Worm (Caenorhabditis elegans): Measurements from ENCODE around the gene R102.11.
"Not testable (repeated sequence)": the region's sequence is repeated elsewhere in the genome, so short reads cannot be mapped to it uniquely, and the experiment has no call there.

R102.11 gene

DNA sequence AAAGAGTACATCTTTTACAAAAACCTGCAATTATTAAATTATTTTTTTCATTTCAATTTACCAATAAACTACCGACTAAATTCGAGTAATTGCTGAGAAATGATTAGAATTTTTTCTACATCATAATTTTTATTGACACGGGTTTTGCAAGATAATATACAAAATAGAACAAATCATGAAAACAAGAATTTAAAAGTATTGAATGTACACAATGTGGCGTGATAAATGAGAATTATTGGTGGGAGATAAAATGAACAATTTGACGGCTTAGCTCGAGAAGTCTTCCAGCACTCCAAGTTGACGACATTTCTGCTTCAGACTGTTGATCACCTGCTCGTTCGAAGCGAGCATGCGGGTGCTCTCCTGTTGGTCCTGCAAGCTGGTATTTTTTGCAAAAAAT is 4.4 kb downstream of the R102.11 start, which contains the start of gene R102.4:
R102.4 (minus strand) TSS at position 101 of the 400 bp plus-strand sequence.
- no peak for TF ChIP-seq cog-1 (tag; optimal IDR thresholded peaks at IDR 0.05)
- TF ChIP-seq ref-1 (GFP tag; conservative IDR thresholded peaks at IDR 0.05), result no peak
- TF ChIP-seq ztf-29 (GFP tag; IDR thresholded peaks at IDR 0.05), result no peak
- no peak for TF ChIP-seq flt-1 (GFP tag; IDR thresholded peaks at IDR 0.05)
- no peak for TF ChIP-seq klf-2 (GFP tag; conservative IDR thresholded peaks at IDR 0.05)
- TF ChIP-seq tab-1 (GFP tag; IDR thresholded peaks at IDR 0.05), result no peak
- no peak for TF ChIP-seq med-1 (GFP tag; optimal IDR thresholded peaks at IDR 0.05; ENCODE audit: insufficient read depth)
- TF ChIP-seq ztf-23 (GFP tag; IDR thresholded peaks at IDR 0.05), result no peak
- TF ChIP-seq T22C8.4 (GFP tag; IDR thresholded peaks at IDR 0.05), result no peak

DNA sequence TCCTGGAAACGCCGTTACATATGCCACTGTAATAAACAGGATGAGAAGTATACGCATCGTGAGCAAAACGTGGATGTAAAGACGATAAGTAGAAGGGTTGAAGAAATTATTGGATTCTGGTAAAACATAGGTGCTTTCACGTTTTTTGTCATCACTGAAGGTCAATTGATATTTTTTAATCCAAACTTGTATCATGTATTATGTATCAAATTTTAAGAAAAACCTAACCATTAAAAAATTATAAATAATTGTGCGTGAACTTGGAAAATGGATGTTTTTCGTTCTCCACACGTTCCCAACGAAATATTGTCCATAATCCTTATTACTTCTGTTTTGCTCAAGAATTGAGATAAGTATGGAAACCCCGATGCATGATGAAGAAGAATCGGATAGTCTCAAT is 9.4 kb downstream of the R102.11 start, which contains the start of gene R102.8:
R102.8 (minus strand) TSS at position 101 of the 400 bp plus-strand sequence.
- TF ChIP-seq ztf-29 (GFP tag; IDR thresholded peaks at IDR 0.05) (no peak), flt-1 (GFP tag; IDR thresholded peaks at IDR 0.05) (no peak), T22C8.4 (GFP tag; IDR thresholded peaks at IDR 0.05) (no peak), med-1 (GFP tag; optimal IDR thresholded peaks at IDR 0.05; ENCODE audit: insufficient read depth) (no peak), ztf-23 (GFP tag; IDR thresholded peaks at IDR 0.05) (no peak), ref-1 (GFP tag; conservative IDR thresholded peaks at IDR 0.05) (no peak), klf-2 (GFP tag; conservative IDR thresholded peaks at IDR 0.05) (no peak), cog-1 (tag; optimal IDR thresholded peaks at IDR 0.05) (no peak), tab-1 (GFP tag; IDR thresholded peaks at IDR 0.05) (no peak)

DNA sequence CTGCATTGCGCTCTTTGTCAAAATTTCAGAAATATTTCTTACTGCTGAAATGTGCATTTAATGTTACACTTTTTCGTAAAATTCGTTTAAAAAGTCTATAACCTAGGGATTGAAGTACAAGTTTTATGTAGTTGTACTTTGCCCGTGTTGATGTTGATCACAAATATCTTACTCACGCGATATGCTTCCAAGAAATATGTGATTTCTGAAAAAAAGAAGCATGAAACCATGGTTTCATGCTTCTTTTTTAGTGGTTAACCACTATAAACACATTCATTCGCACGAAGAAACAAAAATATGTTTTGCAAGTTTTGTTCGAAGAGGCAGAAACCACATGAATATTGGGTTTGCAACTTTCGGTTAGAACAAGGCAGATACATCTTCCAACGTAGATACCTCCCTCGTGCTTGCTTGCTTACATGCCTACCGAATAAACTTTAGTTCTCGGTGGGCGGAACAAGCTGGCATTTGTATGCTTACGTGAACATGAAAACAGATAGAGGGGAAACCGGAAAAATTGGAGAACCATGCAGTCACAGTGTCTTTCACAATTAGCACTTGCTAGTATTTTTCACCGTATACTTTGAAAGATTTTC is 10.5 kb downstream of the R102.11 start, which contains the start of gene R102.3:
R102.3 (plus strand) TSS at position 546 of the 596 bp plus-strand sequence.
- no peak for TF ChIP-seq ztf-29 (GFP tag; IDR thresholded peaks at IDR 0.05)
- no peak for TF ChIP-seq klf-2 (GFP tag; conservative IDR thresholded peaks at IDR 0.05)
- no peak for TF ChIP-seq med-1 (GFP tag; optimal IDR thresholded peaks at IDR 0.05; ENCODE audit: insufficient read depth)
- TF ChIP-seq ref-1 (GFP tag; conservative IDR thresholded peaks at IDR 0.05), result no peak
- TF ChIP-seq T22C8.4 (GFP tag; IDR thresholded peaks at IDR 0.05), result no peak
- no peak for TF ChIP-seq ztf-23 (GFP tag; IDR thresholded peaks at IDR 0.05)
- no peak for TF ChIP-seq flt-1 (GFP tag; IDR thresholded peaks at IDR 0.05)

DNA sequence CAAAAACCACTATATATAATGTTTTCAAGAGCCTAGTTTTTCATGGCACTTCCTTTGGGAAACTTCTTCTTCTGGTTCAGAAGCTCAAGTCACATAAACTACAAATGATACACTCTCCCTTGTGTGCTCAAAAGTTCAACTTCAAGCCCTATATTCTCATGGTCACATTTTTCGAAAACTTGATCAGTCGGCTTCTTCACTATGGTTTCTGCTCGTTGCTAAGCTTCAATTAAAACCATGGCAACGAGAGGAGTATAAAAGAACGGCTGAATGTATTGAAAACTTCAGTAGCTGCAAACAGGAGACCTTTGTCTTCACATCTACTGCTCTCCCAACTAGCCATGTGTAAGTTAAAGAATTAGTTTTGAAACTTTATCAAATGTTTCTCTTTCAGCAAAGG is 12.3 kb downstream of the R102.11 start, which contains the start of gene R102.2:
R102.2 (plus strand) TSS at position 301 of the 400 bp plus-strand sequence.
- not testable (repeated sequence) for TF ChIP-seq ztf-23 (GFP tag; IDR thresholded peaks at IDR 0.05); cog-1 (tag; optimal IDR thresholded peaks at IDR 0.05); ref-1 (GFP tag; conservative IDR thresholded peaks at IDR 0.05)

DNA sequence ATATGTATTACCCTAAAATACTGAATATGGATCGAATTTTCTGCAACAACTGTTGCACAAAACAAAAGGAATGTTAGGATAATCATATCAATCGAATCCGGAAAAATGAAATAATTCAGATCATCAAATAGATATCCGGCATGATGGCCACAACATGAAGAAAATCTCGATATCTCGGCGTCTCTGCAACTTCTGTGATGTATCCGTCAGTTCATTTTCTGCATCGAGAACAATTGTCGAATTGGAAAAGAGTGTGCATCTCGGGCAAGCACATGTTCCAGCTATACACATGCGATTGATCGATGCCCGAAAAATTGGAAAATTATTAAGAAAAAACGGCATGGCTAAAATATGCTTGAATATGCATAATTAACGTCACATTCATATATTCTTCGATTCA is 13.8 kb downstream of the R102.11 start, which contains the start of the genes K08C7.6 and R102.1:
K08C7.6 (minus strand) TSS at position 101 of the 400 bp plus-strand sequence.
R102.1 (plus strand) TSS at position 291 of the 400 bp plus-strand sequence.
- TF ChIP-seq flt-1 (GFP tag; IDR thresholded peaks at IDR 0.05) (no peak), med-1 (GFP tag; optimal IDR thresholded peaks at IDR 0.05; ENCODE audit: insufficient read depth) (no peak), klf-2 (GFP tag; conservative IDR thresholded peaks at IDR 0.05) (no peak), cog-1 (tag; optimal IDR thresholded peaks at IDR 0.05) (no peak), ztf-29 (GFP tag; IDR thresholded peaks at IDR 0.05) (no peak)

DNA sequence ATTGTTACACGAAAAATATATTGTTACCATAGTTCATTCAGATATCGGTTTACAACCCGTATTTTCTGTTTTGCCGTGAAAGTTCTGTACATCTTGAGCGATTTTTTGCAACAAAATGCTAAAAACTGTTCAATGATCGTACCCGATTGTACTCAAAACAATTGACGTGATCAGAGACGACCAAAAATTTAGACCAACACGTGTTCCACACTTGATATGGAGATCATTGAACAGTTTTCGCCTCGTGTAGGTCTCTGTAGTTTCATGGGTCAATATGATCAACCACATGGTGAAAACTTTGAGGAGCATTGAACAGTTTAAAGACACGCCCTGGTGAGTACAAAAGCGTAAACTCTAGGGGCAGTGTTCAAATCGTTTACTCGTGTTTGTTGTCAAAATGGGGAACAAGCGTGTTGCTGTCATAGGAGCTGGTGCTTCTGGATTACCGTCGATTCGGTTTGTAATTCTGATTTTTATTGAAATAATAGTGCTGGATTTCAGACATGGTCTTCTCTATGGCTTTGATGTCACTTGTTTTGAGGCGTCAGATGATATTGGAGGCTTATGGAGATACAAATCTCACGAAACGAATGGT is 17.3 kb downstream of the R102.11 start, which contains the start of gene fmo-2:
fmo-2 (plus strand) TSS at position 370 of the 595 bp plus-strand sequence.
- no peak for TF ChIP-seq T22C8.4 (GFP tag; IDR thresholded peaks at IDR 0.05)
- TF ChIP-seq ref-1 (GFP tag; conservative IDR thresholded peaks at IDR 0.05), result no peak
- TF ChIP-seq ztf-23 (GFP tag; IDR thresholded peaks at IDR 0.05), result no peak
- TF ChIP-seq med-1 (GFP tag; optimal IDR thresholded peaks at IDR 0.05; ENCODE audit: insufficient read depth), result no peak
- no peak for TF ChIP-seq cog-1 (tag; optimal IDR thresholded peaks at IDR 0.05)
- no peak for TF ChIP-seq klf-2 (GFP tag; conservative IDR thresholded peaks at IDR 0.05)
- no peak for TF ChIP-seq ztf-29 (GFP tag; IDR thresholded peaks at IDR 0.05)
- TF ChIP-seq flt-1 (GFP tag; IDR thresholded peaks at IDR 0.05), result no peak

DNA sequence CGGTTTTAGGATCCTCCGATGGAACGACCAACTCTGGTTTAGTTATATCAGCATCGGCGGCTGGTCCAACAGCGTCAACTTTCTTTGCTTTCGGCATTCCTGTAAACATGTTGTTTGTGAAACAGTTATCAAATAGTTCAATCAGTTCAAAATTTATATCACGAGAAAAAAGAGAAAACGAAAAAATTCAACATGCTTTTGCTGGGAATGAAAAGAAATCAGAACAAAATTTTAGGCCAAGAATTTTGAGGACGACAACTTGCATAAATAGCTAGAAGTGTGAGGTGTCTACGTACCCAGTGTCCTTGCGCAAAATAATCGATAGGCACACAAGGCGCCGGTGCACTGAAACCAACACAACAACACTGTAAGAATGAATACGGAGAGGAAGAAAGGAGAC is 19.2 kb downstream of the R102.11 start, which contains the start of gene K08C7.4:
K08C7.4 (minus strand) TSS at position 101 of the 400 bp plus-strand sequence.
- TF ChIP-seq klf-2 (GFP tag; conservative IDR thresholded peaks at IDR 0.05) (no peak), ztf-23 (GFP tag; IDR thresholded peaks at IDR 0.05) (no peak), tab-1 (GFP tag; IDR thresholded peaks at IDR 0.05) (no peak), T22C8.4 (GFP tag; IDR thresholded peaks at IDR 0.05) (no peak), ztf-29 (GFP tag; IDR thresholded peaks at IDR 0.05) (no peak), med-1 (GFP tag; optimal IDR thresholded peaks at IDR 0.05; ENCODE audit: insufficient read depth) (no peak), flt-1 (GFP tag; IDR thresholded peaks at IDR 0.05) (no peak), ref-1 (GFP tag; conservative IDR thresholded peaks at IDR 0.05) (no peak), cog-1 (tag; optimal IDR thresholded peaks at IDR 0.05) (no peak)

DNA sequence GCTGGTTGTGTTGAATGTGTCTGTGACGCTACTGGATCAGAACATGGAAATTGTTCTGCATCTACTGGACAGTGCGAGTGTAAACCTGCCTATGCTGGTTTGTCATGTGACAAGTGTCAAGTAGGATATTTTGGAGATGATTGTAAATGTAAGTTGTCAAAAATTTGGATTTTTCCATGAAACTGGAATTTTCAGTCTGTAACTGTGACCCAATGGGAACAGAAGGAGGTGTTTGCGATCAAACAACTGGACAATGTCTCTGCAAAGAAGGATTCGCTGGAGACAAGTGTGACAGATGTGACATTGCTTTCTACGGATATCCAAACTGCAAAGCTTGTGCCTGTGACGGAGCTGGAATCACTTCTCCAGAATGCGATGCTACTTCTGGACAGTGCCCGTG is 31.0 kb downstream of the R102.11 start:
- TF ChIP-seq T22C8.4 (GFP tag; IDR thresholded peaks at IDR 0.05), result no peak
- no peak for TF ChIP-seq klf-2 (GFP tag; conservative IDR thresholded peaks at IDR 0.05)
- TF ChIP-seq flt-1 (GFP tag; IDR thresholded peaks at IDR 0.05), result no peak
- TF ChIP-seq ztf-29 (GFP tag; IDR thresholded peaks at IDR 0.05), result no peak
- no peak for TF ChIP-seq ref-1 (GFP tag; conservative IDR thresholded peaks at IDR 0.05)
- TF ChIP-seq tab-1 (GFP tag; IDR thresholded peaks at IDR 0.05), result no peak
- TF ChIP-seq cog-1 (tag; optimal IDR thresholded peaks at IDR 0.05), result no peak
- no peak for TF ChIP-seq med-1 (GFP tag; optimal IDR thresholded peaks at IDR 0.05; ENCODE audit: insufficient read depth)
- no peak for TF ChIP-seq ztf-23 (GFP tag; IDR thresholded peaks at IDR 0.05)

DNA sequence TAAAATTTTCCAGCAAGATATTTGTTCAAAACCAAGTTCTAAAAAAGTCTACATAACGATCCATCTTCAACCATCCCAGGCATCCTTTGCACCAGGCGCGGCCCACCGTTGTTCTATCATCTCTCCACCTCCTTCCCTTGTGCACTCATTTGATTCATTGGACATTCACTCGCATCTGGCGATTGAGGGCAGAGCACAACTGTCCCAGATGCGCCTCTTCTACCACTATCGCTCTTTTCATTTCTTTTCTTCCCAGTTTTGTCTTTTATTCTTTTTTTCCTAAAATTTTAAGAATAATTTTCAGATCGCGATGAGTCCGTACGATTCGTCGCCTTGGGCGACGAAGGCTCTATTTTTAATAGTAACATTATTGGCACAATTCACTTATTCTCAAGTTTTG is 33.0 kb downstream of the R102.11 start, which contains the start of gene epi-1:
epi-1 (plus strand) TSS at position 301 of the 400 bp plus-strand sequence.
- no peak for TF ChIP-seq klf-2 (GFP tag; conservative IDR thresholded peaks at IDR 0.05)
- no peak for TF ChIP-seq ref-1 (GFP tag; conservative IDR thresholded peaks at IDR 0.05)
- TF ChIP-seq ztf-23 (GFP tag; IDR thresholded peaks at IDR 0.05), result no peak
- TF ChIP-seq tab-1 (GFP tag; IDR thresholded peaks at IDR 0.05), result no peak
- no peak for TF ChIP-seq cog-1 (tag; optimal IDR thresholded peaks at IDR 0.05)
- TF ChIP-seq med-1 (GFP tag; optimal IDR thresholded peaks at IDR 0.05; ENCODE audit: insufficient read depth), result no peak
- TF ChIP-seq flt-1 (GFP tag; IDR thresholded peaks at IDR 0.05), result no peak
- TF ChIP-seq T22C8.4 (GFP tag; IDR thresholded peaks at IDR 0.05), result no peak
